Worm (Caenorhabditis elegans): Measurements from ENCODE around the gene nlp-52.

DNA sequence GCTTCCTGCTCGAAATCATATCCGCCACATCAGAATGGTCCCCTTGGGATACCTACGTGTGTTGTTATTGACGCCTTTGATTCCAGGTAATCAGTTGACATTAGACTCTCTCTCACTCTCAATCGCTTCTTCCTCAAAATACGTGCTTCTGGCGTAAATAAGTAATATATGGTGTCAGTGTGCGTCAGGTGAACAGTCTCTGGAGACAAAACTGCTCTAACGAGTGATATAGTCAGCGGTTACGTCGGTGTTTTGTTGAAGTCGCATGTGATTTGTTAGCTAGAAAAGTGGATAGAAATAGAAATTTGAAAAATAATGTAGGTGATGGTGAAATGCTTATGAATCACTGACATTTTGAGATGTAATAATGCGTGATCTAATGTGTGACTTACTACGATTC is 40.5 kb downstream of the nlp-52 start:
- TF ChIP-seq him-1 (tag; optimal IDR thresholded peaks at IDR 0.05) (no peak), dao-5 (tag; optimal IDR thresholded peaks at IDR 0.05) (no peak), W03F9.2 (tag; optimal IDR thresholded peaks at IDR 0.05) (no peak)

Measured in whole organism, L4/young adult.